Fruit fly (Drosophila melanogaster) whole organism, wandering third instar larva: ENCODE measurements around the gene CG2260.

Experiments used
- Abd-B ChIP-seq: fragments of >200 bp; optimal IDR thresholded peaks from 2 replicates; lab custom pipeline; 2017; ENCODE audit warnings: missing biosample characterization, missing genetic modification characterization
- CG32264 ChIP-seq: fragments of 200-800 bp; sonication (Bioruptor generic); optimal IDR thresholded peaks from 2 replicates; lab custom pipeline; 2016; ENCODE audit warnings: missing biosample characterization, missing genetic modification characterization
- CG9705 ChIP-seq: fragments of 200-800 bp; sonication (Bioruptor generic); optimal IDR thresholded peaks from 2 replicates; lab custom pipeline; 2018; ENCODE audit warnings: missing biosample characterization, mild to moderate bottlenecking, missing genetic modification characterization
- CrebA ChIP-seq: fragments of 200-800 bp; sonication (Bioruptor generic); optimal IDR thresholded peaks from 2 replicates; lab custom pipeline; 2016; ENCODE audit warnings: missing biosample characterization, mild to moderate bottlenecking, missing genetic modification characterization, borderline replicate concordance
- Dfd ChIP-seq: fragments of >200 bp; optimal IDR thresholded peaks from 2 replicates; lab custom pipeline; 2017; ENCODE audit warnings: missing biosample characterization, missing genetic modification characterization
- Dif ChIP-seq: fragments of 200-275, 200-300 bp; sonication (Bioruptor generic); optimal IDR thresholded peaks from 2 replicates; lab custom pipeline; 2018; ENCODE audit warnings: missing biosample characterization, missing genetic modification characterization; ENCODE audit not compliant: partially characterized antibody
- GATAd ChIP-seq: sonication (Bioruptor generic); optimal IDR thresholded peaks from 2 replicates; lab custom pipeline; 2016; ENCODE audit warnings: missing biosample characterization, missing genetic modification characterization
- HLH106 ChIP-seq: fragments of 200-800 bp; optimal IDR thresholded peaks from 3 replicates; lab custom pipeline; 2019; ENCODE audit warnings: missing biosample characterization, mild to moderate bottlenecking, missing genetic modification characterization, moderate library complexity
- Hnf4 ChIP-seq: fragments of 200-800 bp; sonication (Bioruptor generic); optimal IDR thresholded peaks from 2 replicates; lab custom pipeline; 2016; ENCODE audit warnings: missing biosample characterization, mild to moderate bottlenecking, missing genetic modification characterization
- Hr78 ChIP-seq: fragments of >200 bp; optimal IDR thresholded peaks from 2 replicates; lab custom pipeline; 2017; ENCODE audit warnings: missing biosample characterization, missing genetic modification characterization
- Hr83 ChIP-seq: fragments of 200-300 bp; sonication (Bioruptor generic); optimal IDR thresholded peaks from 2 replicates; lab custom pipeline; 2016; ENCODE audit warnings: missing biosample characterization, mild to moderate bottlenecking, missing genetic modification characterization, moderate library complexity; ENCODE audit not compliant: poor library complexity, severe bottlenecking
- Jra ChIP-seq: sonication (Bioruptor generic); optimal IDR thresholded peaks from 2 replicates; lab custom pipeline; 2016; ENCODE audit warnings: missing biosample characterization, missing genetic modification characterization
- Mio ChIP-seq: sonication (Bioruptor generic); optimal IDR thresholded peaks from 2 replicates; lab custom pipeline; 2016; ENCODE audit warnings: missing biosample characterization, missing genetic modification characterization
- Myc ChIP-seq: fragments of >200 bp; optimal IDR thresholded peaks from 2 replicates; lab custom pipeline; 2017
- N ChIP-seq: fragments of >200 bp; optimal IDR thresholded peaks from 2 replicates; lab custom pipeline; 2018; ENCODE audit warnings: missing biosample characterization, missing external identifiers, missing genetic modification characterization
- OdsH ChIP-seq: fragments of 200-800 bp; sonication (Bioruptor generic); optimal IDR thresholded peaks from 2 replicates; lab custom pipeline; 2016; ENCODE audit warnings: missing biosample characterization, mild to moderate bottlenecking, missing genetic modification characterization
- Rel ChIP-seq, 2 experiments: fragments of 200-800 bp; sonication (Bioruptor generic) in 1 of 2; optimal IDR thresholded peaks; 2 replicates in 1 of 2; 3 replicates in 1 of 2; lab custom pipeline; 2016 to 2019; ENCODE audit warnings: mild to moderate bottlenecking in 2 of 2, missing biosample characterization in 2 of 2, missing genetic modification characterization in 2 of 2, moderate library complexity in 1 of 2
- Sp1 ChIP-seq: fragments of 200-800 bp; sonication (Bioruptor generic); optimal IDR thresholded peaks from 3 replicates; lab custom pipeline; 2019; ENCODE audit warnings: missing biosample characterization, mild to moderate bottlenecking, missing genetic modification characterization, moderate library complexity
- Vsx2 ChIP-seq: fragments of 200-300, 225-300 bp; sonication (Bioruptor generic); optimal IDR thresholded peaks from 2 replicates; lab custom pipeline; 2018; ENCODE audit warnings: missing biosample characterization, missing genetic modification characterization; ENCODE audit not compliant: partially characterized antibody
- br ChIP-seq: fragments of 200-800 bp; sonication (Bioruptor generic); optimal IDR thresholded peaks from 2 replicates; lab custom pipeline; 2016; ENCODE audit warnings: missing biosample characterization, missing genetic modification characterization
- dl ChIP-seq, 2 experiments: fragments of 175-275, 200-275 bp in 1 of 2; fragments of 200-275 bp in 1 of 2; sonication (Bioruptor generic); optimal IDR thresholded peaks; lab custom pipeline; 2018; ENCODE audit warnings: mild to moderate bottlenecking in 2 of 2, missing biosample characterization in 2 of 2, missing genetic modification characterization in 2 of 2, moderate library complexity in 2 of 2; ENCODE audit not compliant: partially characterized antibody in 2 of 2, insufficient read depth in 1 of 2
- dmrt93B ChIP-seq: fragments of 200-800 bp; sonication (Bioruptor generic); optimal IDR thresholded peaks from 2 replicates; lab custom pipeline; 2018; ENCODE audit warnings: missing biosample characterization, mild to moderate bottlenecking, missing genetic modification characterization
- dsf ChIP-seq: sonication (Bioruptor generic); optimal IDR thresholded peaks from 2 replicates; lab custom pipeline; 2016; ENCODE audit warnings: missing biosample characterization, missing genetic modification characterization, borderline replicate concordance
- ey ChIP-seq: fragments of 200-800 bp; sonication (Bioruptor generic); optimal IDR thresholded peaks from 2 replicates; lab custom pipeline; 2016; ENCODE audit warnings: missing biosample characterization, missing genetic modification characterization
- foxo ChIP-seq, 2 experiments: fragments of 200-800 bp; sonication (Bioruptor generic); optimal IDR thresholded peaks; 2 replicates in 1 of 2; 3 replicates in 1 of 2; lab custom pipeline; 2016 to 2017; ENCODE audit warnings: missing biosample characterization in 2 of 2, missing genetic modification characterization in 2 of 2
- fru ChIP-seq: fragments of 200-800 bp; sonication (Bioruptor generic); optimal IDR thresholded peaks from 3 replicates; lab custom pipeline; 2016; ENCODE audit warnings: missing biosample characterization, mild to moderate bottlenecking, missing genetic modification characterization
- h ChIP-seq: fragments of 200-800 bp; sonication (Bioruptor generic); optimal IDR thresholded peaks from 3 replicates; lab custom pipeline; 2016; ENCODE audit warnings: missing biosample characterization, mild to moderate bottlenecking, missing genetic modification characterization
- jim ChIP-seq: fragments of 175-275, 200-325 bp; sonication (Bioruptor generic); optimal IDR thresholded peaks from 2 replicates; lab custom pipeline; 2016; ENCODE audit warnings: missing biosample characterization, mild to moderate bottlenecking, missing genetic modification characterization
- lola ChIP-seq: fragments of >200 bp; optimal IDR thresholded peaks from 2 replicates; lab custom pipeline; 2017; ENCODE audit warnings: missing biosample characterization, missing genetic modification characterization
- pan ChIP-seq: fragments of >200 bp; optimal IDR thresholded peaks from 2 replicates; lab custom pipeline; 2017
- psq ChIP-seq: fragments of 200-800 bp; sonication (Bioruptor generic); optimal IDR thresholded peaks from 3 replicates; lab custom pipeline; 2017; ENCODE audit warnings: missing biosample characterization, mild to moderate bottlenecking, missing genetic modification characterization, moderate library complexity
- rgr ChIP-seq: fragments of 200-800 bp; sonication (Bioruptor generic); optimal IDR thresholded peaks from 3 replicates; lab custom pipeline; 2016; ENCODE audit warnings: missing biosample characterization, mild to moderate bottlenecking, missing genetic modification characterization
- sage ChIP-seq: fragments of 200-800 bp; sonication (Bioruptor generic); optimal IDR thresholded peaks from 2 replicates; lab custom pipeline; 2016; ENCODE audit warnings: missing biosample characterization, mild to moderate bottlenecking, missing genetic modification characterization
- sv ChIP-seq: fragments of 200-800 bp; sonication (Bioruptor generic); optimal IDR thresholded peaks from 3 replicates; lab custom pipeline; 2016; ENCODE audit warnings: missing biosample characterization, missing genetic modification characterization
- tai ChIP-seq: sonication (Bioruptor generic); optimal IDR thresholded peaks from 2 replicates; lab custom pipeline; 2016; ENCODE audit warnings: missing biosample characterization, missing genetic modification characterization
- woc ChIP-seq: sonication (Bioruptor generic); optimal IDR thresholded peaks from 2 replicates; lab custom pipeline; 2016; ENCODE audit warnings: missing biosample characterization, mild to moderate bottlenecking, missing genetic modification characterization

Gene CG2260

DNA sequence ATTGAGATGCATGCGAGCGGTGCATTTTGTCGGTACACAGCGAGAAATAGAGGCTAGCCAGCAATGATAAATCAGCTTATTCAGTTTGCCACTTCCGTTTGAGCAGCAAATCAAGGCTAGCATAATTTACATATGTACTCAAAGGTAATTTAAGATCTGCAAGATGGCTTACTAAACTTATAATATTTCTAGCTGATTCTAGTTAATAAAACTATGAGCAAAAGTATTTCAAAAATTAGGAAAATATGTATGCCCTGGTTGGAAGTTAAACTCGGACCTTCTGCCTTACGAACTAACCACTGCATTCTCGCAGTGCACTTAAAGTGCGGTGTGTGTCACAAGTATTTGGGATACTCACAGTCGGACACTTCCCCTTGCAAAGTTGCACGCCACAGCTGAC, 1.9 kb upstream of the CG2260 start:
- TF ChIP-seq GATAd (no peak), Sp1 (GFP tag; lab: Kevin White, UChicago) (no peak), N (GFP tag; lab: Kevin White, UChicago) (no peak), h (no peak), Rel (GFP tag; optimal IDR thresholded peaks at IDR 0.05; lab: Kevin White, UChicago) (no peak), Rel (tag; optimal IDR thresholded peaks at IDR 0.05; lab: Kevin White, UChicago) (no peak), Vsx2 (GFP tag; lab: Kevin White, UChicago) (no peak), Jra (GFP tag; lab: Kevin White, UChicago) (no peak), dmrt93B (no peak), Dfd (no peak), tai (GFP tag; lab: Kevin White, UChicago) (no peak), Hr78 (GFP tag; lab: Kevin White, UChicago) (no peak), Abd-B (GFP tag; lab: Kevin White, UChicago) (no peak), sage (no peak), pan (no peak), ey (GFP tag; lab: Kevin White, UChicago) (no peak)

DNA sequence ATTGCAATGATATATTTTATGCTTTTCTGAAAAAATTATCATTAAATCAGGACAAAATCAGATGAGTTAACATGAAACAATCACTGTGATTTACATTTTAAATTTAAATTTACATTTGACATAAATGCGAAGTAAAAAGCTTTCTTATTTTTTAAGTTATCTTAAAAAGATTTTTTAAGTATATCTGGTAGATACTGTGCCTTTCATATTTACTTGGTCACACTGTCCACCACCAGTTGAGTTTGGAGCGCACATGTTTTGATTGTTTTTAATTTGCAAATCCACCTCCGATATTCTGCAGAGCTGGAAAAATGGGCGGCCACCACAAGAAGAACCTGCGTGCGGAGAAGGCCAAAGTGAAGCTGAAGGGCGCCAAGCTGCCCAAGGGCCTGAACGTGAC, 4.1 kb downstream of the CG2260 start, which contains the start of gene CG1575:
CG1575 (plus strand) TSS at position 200 of the 400 bp plus-strand sequence.
- TF ChIP-seq CG32264 (GFP tag; lab: Kevin White, UChicago) (no peak), HLH106 (no peak), sage (no peak), Vsx2 (GFP tag; lab: Kevin White, UChicago) (no peak), Rel (GFP tag; optimal IDR thresholded peaks at IDR 0.05; lab: Kevin White, UChicago) (no peak), Rel (tag; optimal IDR thresholded peaks at IDR 0.05; lab: Kevin White, UChicago) (no peak), CG9705 (GFP tag; lab: Kevin White, UChicago) (no peak), CrebA (GFP tag; lab: Kevin White, UChicago) (no peak), Hnf4 (GFP tag; lab: Kevin White, UChicago) (no peak), lola (GFP tag; lab: Kevin White, UChicago) (no peak), Abd-B (GFP tag; lab: Kevin White, UChicago) (no peak)

DNA sequence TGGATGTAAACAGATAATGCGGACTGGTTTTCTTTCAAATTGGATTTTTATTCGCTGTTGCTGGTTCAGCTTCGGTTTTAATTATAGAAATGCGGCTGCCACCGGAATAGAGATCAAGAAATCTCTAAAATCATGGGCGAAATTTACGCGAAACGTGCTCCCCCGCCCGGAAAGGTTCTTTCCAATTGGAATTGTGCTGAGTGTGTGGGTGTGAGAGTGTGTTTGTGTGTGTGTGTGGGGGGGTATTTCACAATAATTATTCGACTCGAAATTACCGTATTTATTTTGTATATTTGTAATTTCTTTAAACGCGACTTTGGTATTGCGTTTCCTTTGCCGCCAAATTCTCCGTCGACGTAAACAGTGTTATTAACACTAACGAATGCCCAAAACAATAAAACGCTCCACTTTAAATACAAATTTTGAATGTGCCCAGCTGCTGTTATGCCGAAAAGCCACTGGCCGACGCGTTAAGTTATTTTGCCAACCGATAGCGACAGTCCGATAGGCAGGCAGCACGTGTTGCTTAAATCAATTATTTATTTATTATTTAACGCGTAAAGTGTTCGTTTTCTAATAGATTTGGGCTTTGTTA, 5.1 kb downstream of the CG2260 start, which contains the start of gene Gclc:
Gclc (minus strand) TSS at position 431 of the 595 bp plus-strand sequence.
- TF ChIP-seq dsf (no peak), Abd-B (GFP tag; lab: Kevin White, UChicago) (no peak), psq (GFP tag; lab: Kevin White, UChicago) (no peak), Rel (GFP tag; optimal IDR thresholded peaks at IDR 0.05; lab: Kevin White, UChicago) (no peak), Rel (tag; optimal IDR thresholded peaks at IDR 0.05; lab: Kevin White, UChicago) (peak; percentile 83), Myc (lab: Kevin White, UChicago) (peak; percentile 48), Mio (GFP tag; lab: Kevin White, UChicago) (no peak), Dif (GFP tag; lab: Kevin White, UChicago) (no peak), dmrt93B (no peak), OdsH (no peak), Vsx2 (GFP tag; lab: Kevin White, UChicago) (no peak), ey (GFP tag; lab: Kevin White, UChicago) (peak; percentile 3), Hr83 (GFP tag; lab: Kevin White, UChicago) (no peak), CrebA (GFP tag; lab: Kevin White, UChicago) (no peak), br (GFP tag; lab: Kevin White, UChicago) (no peak), rgr (GFP tag; lab: Kevin White, UChicago) (peak; percentile 11), jim (GFP tag; lab: Kevin White, UChicago) (no peak), woc (GFP tag; lab: Kevin White, UChicago) (no peak)
- TF ChIP-seq, all 38 proteins: peak for 4

DNA sequence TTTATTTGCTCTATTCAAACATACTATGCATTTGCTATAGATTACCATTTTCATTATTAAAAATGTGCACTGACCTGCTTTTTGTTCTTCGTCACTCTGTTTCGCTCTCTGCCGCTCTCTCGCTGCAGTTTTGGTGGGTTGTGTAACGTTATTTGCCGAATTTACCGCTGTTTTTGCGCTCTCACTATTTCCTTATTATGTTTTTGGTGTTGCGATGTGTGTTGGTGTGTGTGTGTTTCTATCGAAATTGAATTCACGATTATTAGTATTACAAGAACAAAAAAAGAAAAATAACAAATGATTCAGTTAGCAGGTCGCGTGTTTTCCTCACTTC, 5.6 kb downstream of the CG2260 start:
- no peak for TF ChIP-seq fru (GFP tag; lab: Kevin White, UChicago)
- no peak for TF ChIP-seq Mio (GFP tag; lab: Kevin White, UChicago)
- no peak for TF ChIP-seq sv
- TF ChIP-seq dsf = no peak
- no peak for TF ChIP-seq CG9705 (GFP tag; lab: Kevin White, UChicago)
- no peak for TF ChIP-seq dl (GFP tag; optimal IDR thresholded peaks at IDR 0.05; lab: Kevin White, UChicago; ENCODE audit: insufficient read depth in 1 of 2, partially characterized antibody in 2 of 2)
- no peak for TF ChIP-seq foxo (GFP tag; optimal IDR thresholded peaks at IDR 0.05; lab: Kevin White, UChicago)
- TF ChIP-seq Hnf4 (GFP tag; lab: Kevin White, UChicago) = no peak
- no peak for TF ChIP-seq psq (GFP tag; lab: Kevin White, UChicago)
- no peak for TF ChIP-seq br (GFP tag; lab: Kevin White, UChicago)
- TF ChIP-seq Jra (GFP tag; lab: Kevin White, UChicago) = no peak
